Worm (Caenorhabditis elegans) whole organism, late embryonic: Measurements from ENCODE around the gene scl-11.

Experiments used
- C08G9.2 ChIP-seq: sonication (generic microtip); optimal IDR thresholded peaks from 2 replicates; lab custom pipeline; 2016; ENCODE audit warnings: mild to moderate bottlenecking, missing genetic modification characterization, moderate library complexity, missing compliant biosample characterization
- T23F11.4 ChIP-seq: fragments of 200-800 bp; sonication (Bioruptor generic); optimal IDR thresholded peaks from 2 replicates; lab custom pipeline; 2018; ENCODE audit warnings: mild to moderate bottlenecking, missing genetic modification characterization, missing compliant biosample characterization
- ceh-14 ChIP-seq: sonication (generic microtip); optimal IDR thresholded peaks from 2 replicates; lab custom pipeline; 2016; ENCODE audit warnings: missing genotype, missing genetic modification characterization, missing compliant biosample characterization
- ceh-18 ChIP-seq: sonication (generic microtip); optimal IDR thresholded peaks from 2 replicates; lab custom pipeline; 2016; ENCODE audit warnings: missing genetic modification characterization, missing compliant biosample characterization
- ceh-19 ChIP-seq: fragments of 200-800 bp; sonication (Bioruptor generic); optimal IDR thresholded peaks from 2 replicates; lab custom pipeline; 2018; ENCODE audit warnings: mild to moderate bottlenecking, missing genetic modification characterization, missing compliant biosample characterization
- ceh-22 ChIP-seq: sonication (generic microtip); optimal IDR thresholded peaks from 2 replicates; lab custom pipeline; 2017; ENCODE audit warnings: missing biosample characterization, missing genetic modification characterization
- ceh-30 ChIP-seq: fragments of 150-350 bp; optimal IDR thresholded peaks from 2 replicates; lab custom pipeline; 2014; ENCODE audit warnings: missing biosample characterization, missing genetic modification characterization
- ceh-31 ChIP-seq: sonication (generic microtip); optimal IDR thresholded peaks from 2 replicates; lab custom pipeline; 2016; ENCODE audit warnings: missing genetic modification characterization, missing compliant biosample characterization
- ceh-34 ChIP-seq: sonication (generic microtip); optimal IDR thresholded peaks from 2 replicates; lab custom pipeline; 2016; ENCODE audit warnings: mild to moderate bottlenecking, missing genetic modification characterization, missing compliant biosample characterization
- dve-1 ChIP-seq: sonication (generic microtip); optimal IDR thresholded peaks from 2 replicates; lab custom pipeline; 2017; ENCODE audit warnings: antibody characterized with exemption, mild to moderate bottlenecking, missing genetic modification characterization, missing compliant biosample characterization
- fax-1 ChIP-seq: sonication (generic microtip); optimal IDR thresholded peaks from 2 replicates; lab custom pipeline; 2016; ENCODE audit warnings: missing genotype, missing genetic modification characterization, missing compliant biosample characterization
- gmeb-2 ChIP-seq: sonication (generic microtip); optimal IDR thresholded peaks from 2 replicates; lab custom pipeline; 2016; ENCODE audit warnings: missing genetic modification characterization, inconsistent platforms, missing compliant biosample characterization
- hlh-13 ChIP-seq: fragments of 200-800 bp; sonication (Bioruptor generic); optimal IDR thresholded peaks from 2 replicates; lab custom pipeline; 2018; ENCODE audit warnings: mild to moderate bottlenecking, missing genetic modification characterization, missing compliant biosample characterization
- lin-11 ChIP-seq: fragments of 200-800 bp; sonication (Bioruptor generic); optimal IDR thresholded peaks from 2 replicates; lab custom pipeline; 2018; ENCODE audit warnings: mild to moderate bottlenecking, missing genetic modification characterization, missing compliant biosample characterization
- mec-3 ChIP-seq: sonication (generic microtip); optimal IDR thresholded peaks from 2 replicates; lab custom pipeline; 2016; ENCODE audit warnings: borderline replicate concordance, missing genetic modification characterization, missing compliant biosample characterization
- nfya-1 ChIP-seq: sonication (generic microtip); optimal IDR thresholded peaks from 2 replicates; lab custom pipeline; 2017; ENCODE audit warnings: missing genetic modification characterization, mild to moderate bottlenecking, missing compliant biosample characterization, antibody characterized with exemption, moderate library complexity
- npax-4 ChIP-seq: sonication (generic microtip); optimal IDR thresholded peaks from 2 replicates; lab custom pipeline; 2016; ENCODE audit warnings: missing genetic modification characterization, missing compliant biosample characterization
- pag-3 ChIP-seq: sonication (generic microtip); optimal IDR thresholded peaks from 2 replicates; lab custom pipeline; 2016; ENCODE audit warnings: missing compliant biosample characterization, missing genetic modification characterization, borderline replicate concordance
- ref-2 ChIP-seq: sonication (generic microtip); optimal IDR thresholded peaks from 2 replicates; lab custom pipeline; 2016; ENCODE audit warnings: missing genetic modification characterization, missing compliant biosample characterization
- rnt-1 ChIP-seq: sonication (generic microtip); optimal IDR thresholded peaks from 2 replicates; lab custom pipeline; 2016; ENCODE audit warnings: missing genetic modification characterization, missing compliant biosample characterization
- sox-4 ChIP-seq: sonication (generic microtip); optimal IDR thresholded peaks from 2 replicates; lab custom pipeline; 2017; ENCODE audit warnings: mild to moderate bottlenecking, missing genetic modification characterization, inconsistent platforms, missing compliant biosample characterization
- tbx-2 ChIP-seq: sonication (generic microtip); optimal IDR thresholded peaks from 2 replicates; lab custom pipeline; 2016; ENCODE audit warnings: missing genetic modification characterization, missing compliant biosample characterization
- unc-42 ChIP-seq: sonication (generic microtip); optimal IDR thresholded peaks from 2 replicates; lab custom pipeline; 2016; ENCODE audit warnings: missing genotype, missing genetic modification characterization, missing compliant biosample characterization
- unc-86 ChIP-seq: sonication (generic microtip); optimal IDR thresholded peaks from 2 replicates; lab custom pipeline; 2016; ENCODE audit warnings: missing genetic modification characterization, missing compliant biosample characterization
- zip-5 ChIP-seq: sonication (generic microtip); optimal IDR thresholded peaks from 2 replicates; lab custom pipeline; 2016; ENCODE audit warnings: missing genetic modification characterization, missing compliant biosample characterization

Gene scl-11

ce11 chrIV:13098652-13099051 lies 47.5 kb downstream of the scl-11 start, which contains the start of the genes dli-1, tin-9.2 and exos-4.1:
TSS of gene dli-1 (minus strand) at chrIV:13098792.
TSS of gene tin-9.2 (plus strand) at chrIV:13098995.
TSS of gene exos-4.1 (plus strand) at chrIV:13098999.
- TF ChIP-seq C08G9.2 (tag; lab: Kevin White, UChicago) (no peak), ceh-34 (tag; lab: Kevin White, UChicago) (peak; percentile 9), dve-1 (tag; lab: Kevin White, UChicago) (no peak), tbx-2 (peak; percentile 35), rnt-1 (peak; percentile 2), ceh-19 (GFP tag; lab: Kevin White, UChicago) (no peak), fax-1 (peak; percentile 0), zip-5 (no peak), gmeb-2 (tag; lab: Kevin White, UChicago) (no peak), ref-2 (tag; lab: Kevin White, UChicago) (no peak), hlh-13 (GFP tag; lab: Kevin White, UChicago) (no peak), unc-42 (tag; lab: Kevin White, UChicago) (peak; percentile 95), ceh-14 (peak; percentile 57), nfya-1 (tag; lab: Kevin White, UChicago) (peak; percentile 47), ceh-31 (tag; lab: Kevin White, UChicago) (peak; percentile 21), sox-4 (no peak)
- TF ChIP-seq, all 69 proteins: peak for 8

DNA sequence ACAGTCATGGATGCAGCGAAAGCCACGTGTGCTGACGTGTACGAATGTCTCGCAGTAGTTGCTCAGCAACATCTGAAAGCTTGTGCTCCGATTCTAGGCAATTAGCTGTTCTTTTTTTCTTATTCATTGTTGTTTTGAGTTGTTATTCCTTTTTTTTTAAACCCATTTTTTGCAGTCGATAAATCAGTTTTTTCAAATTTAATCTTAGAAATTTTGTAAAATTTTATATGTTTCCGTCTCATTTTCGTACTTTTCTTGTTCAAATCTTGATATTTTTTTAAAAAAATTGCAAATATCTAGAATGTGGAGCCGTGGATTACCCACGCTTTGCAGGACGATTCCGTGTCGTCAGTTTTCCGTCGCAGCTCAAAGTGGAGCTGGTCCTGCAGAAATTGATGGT lies 49.2 kb downstream of the scl-11 start, which contains the start of gene fask-1:
Gene fask-1, plus strand, starts transcription at position 301 of the 400 bp plus-strand sequence.
- TF ChIP-seq pag-3 (tag; lab: Kevin White, UChicago), result no peak
- no peak for TF ChIP-seq mec-3 (tag; lab: Kevin White, UChicago)
- no peak for TF ChIP-seq unc-86 (tag; lab: Kevin White, UChicago)
- no peak for TF ChIP-seq dve-1 (tag; lab: Kevin White, UChicago)
- no peak for TF ChIP-seq npax-4
- no peak for TF ChIP-seq hlh-13 (GFP tag; lab: Kevin White, UChicago)
- no peak for TF ChIP-seq ceh-30 (tag; lab: Kevin White, UChicago)
- TF ChIP-seq ceh-18 (tag; lab: Kevin White, UChicago), result no peak
- TF ChIP-seq lin-11, result no peak
- no peak for TF ChIP-seq ceh-22
- TF ChIP-seq T23F11.4, result no peak
